Fruit fly (Drosophila melanogaster) whole organism, larva: ENCODE measurements around the gene CG17819.

Experiments
- noc ChIP-seq: fragments of 200-800 bp; sonication (Bioruptor generic); optimal IDR thresholded peaks from 3 replicates; lab custom pipeline; 2019; ENCODE audit warnings: missing biosample characterization, mild to moderate bottlenecking, missing genetic modification characterization, moderate library complexity

CG17819 gene

DNA sequence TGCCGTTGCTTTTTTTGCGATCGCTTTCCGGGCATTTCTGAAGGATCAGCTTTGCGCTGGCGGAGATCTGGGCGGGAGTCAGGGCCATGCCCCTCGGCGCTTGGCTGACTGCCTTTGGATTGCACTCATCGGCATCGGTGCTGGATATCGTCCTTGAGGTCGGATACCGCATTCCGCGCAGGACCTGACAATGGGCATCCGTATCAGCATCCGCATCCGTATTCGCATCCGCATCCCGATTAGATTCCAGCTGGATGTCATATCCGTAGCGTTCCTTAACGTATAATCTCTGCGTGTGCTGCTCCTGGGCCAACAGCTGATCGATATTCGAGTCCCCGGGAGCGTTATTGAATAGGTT, 29.9 kb downstream of the CG17819 start:
- no peak for TF ChIP-seq noc (tag; lab: Kevin White, UChicago)

DNA sequence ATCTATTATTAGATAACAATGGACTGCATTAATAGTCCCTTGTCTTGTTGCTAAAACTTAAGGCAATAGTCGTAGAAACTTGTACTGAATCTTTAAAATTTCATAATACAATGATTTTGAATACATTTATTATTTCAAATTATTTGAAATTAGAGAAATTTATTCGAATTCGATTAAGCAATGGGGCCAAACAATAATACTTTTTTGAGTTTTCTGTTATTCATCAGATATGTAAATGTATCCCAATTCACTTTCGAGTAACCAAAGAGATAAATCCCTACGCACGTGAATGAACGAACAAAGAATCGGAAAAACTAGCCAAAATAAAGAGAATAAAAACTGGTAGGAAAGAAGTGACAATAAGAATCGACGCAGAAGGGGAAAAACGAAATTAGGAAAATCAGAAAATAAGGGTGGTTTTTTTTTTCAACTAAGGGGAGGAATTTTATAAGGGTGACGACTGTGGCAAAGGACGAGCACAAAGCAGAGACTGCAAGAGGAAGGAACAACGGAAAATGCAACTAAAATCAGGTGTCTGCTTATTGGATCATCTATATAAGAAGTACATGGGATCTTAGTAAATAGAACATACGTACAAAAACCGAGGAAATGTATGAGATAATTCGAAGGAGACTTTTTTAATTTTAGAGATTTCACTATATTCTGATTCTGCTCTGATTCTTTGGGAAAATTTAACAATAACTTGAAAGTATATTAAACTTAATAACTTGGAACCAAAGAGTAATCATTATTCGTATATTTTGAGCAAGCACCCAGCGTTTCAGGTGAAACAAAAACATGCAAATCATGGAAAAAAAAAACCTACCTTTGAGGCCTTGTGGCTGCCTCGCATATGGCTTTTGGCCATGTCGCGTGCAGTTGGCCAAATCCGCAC, 30.5 kb downstream of the CG17819 start:
- TF ChIP-seq noc (tag; lab: Kevin White, UChicago), result no peak

DNA sequence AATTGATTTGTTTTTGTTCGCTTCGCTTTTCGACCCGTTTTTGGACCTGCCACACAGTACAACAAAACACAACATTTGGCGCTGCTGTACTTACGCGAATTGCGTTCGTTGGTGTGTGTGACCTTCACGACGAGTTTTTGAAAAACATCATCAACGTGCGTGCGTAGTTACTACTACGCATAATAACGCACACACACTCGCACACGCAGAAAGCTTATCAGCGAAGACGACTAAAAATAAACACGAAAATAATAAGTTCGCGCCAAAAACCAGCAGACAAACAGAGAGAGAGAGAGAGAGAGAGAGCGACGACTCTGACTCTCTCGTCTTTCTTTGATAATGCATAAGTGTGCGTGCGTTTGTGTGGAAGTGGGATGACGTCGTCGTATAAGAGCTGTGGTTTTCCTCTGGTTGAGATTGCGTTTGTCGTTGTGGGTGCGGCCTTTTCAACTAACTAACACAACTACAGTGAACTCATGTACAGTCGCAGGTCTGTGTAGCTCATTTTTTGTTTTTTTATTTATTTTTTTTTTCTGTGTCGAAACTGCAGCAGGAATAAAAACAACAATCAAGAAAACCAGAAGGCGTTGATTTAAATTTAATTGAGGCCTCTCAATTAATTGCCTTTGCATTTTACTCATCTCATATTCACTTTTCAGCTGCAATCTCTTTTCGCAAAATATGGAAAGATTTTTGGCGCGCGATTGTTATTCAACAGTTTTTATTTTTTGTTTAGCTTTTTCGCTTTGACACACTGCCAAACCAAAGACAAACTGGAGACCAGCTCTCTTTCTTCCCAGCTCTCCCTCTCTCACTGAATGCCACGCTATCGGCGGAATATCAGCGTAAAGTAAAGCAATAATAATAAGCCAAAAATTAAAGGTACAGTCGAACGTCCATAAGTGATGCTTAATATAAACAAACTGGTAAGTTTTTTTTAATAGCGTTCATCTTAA, 31.5 kb downstream of the CG17819 start:
- TF ChIP-seq noc (tag; lab: Kevin White, UChicago), result no peak

DNA sequence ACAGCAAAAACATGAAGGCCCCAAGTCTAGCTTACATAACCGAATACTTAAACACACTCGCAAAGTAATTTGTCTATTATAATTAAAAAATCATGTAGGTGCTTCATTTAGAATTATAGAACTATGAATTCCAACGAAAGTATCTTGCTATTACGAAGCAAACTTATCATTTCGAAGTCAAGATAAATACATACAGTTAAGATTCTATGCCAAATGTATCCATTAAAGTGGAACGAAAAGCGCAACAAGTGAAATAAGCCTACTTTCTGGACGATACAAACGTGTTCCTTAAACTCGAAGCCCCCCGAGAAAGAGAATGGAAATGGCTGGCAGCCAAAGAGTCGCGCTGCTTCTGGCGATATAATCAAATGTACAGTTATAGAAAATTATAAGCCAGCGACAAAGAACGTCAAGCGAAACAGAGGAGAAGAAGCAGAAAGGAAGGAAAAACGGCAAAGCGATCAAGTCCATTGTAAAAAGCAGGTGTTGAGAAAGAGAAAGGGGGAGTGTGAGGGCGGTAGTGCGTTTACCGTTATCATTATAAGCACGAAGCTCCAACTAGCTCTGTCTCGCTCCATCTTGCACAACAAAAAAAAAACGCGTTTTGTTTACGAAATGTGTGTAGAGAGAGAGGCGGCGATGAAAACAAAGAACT, 32.6 kb downstream of the CG17819 start:
- TF ChIP-seq noc (tag; lab: Kevin White, UChicago), result peak; percentile 23

DNA sequence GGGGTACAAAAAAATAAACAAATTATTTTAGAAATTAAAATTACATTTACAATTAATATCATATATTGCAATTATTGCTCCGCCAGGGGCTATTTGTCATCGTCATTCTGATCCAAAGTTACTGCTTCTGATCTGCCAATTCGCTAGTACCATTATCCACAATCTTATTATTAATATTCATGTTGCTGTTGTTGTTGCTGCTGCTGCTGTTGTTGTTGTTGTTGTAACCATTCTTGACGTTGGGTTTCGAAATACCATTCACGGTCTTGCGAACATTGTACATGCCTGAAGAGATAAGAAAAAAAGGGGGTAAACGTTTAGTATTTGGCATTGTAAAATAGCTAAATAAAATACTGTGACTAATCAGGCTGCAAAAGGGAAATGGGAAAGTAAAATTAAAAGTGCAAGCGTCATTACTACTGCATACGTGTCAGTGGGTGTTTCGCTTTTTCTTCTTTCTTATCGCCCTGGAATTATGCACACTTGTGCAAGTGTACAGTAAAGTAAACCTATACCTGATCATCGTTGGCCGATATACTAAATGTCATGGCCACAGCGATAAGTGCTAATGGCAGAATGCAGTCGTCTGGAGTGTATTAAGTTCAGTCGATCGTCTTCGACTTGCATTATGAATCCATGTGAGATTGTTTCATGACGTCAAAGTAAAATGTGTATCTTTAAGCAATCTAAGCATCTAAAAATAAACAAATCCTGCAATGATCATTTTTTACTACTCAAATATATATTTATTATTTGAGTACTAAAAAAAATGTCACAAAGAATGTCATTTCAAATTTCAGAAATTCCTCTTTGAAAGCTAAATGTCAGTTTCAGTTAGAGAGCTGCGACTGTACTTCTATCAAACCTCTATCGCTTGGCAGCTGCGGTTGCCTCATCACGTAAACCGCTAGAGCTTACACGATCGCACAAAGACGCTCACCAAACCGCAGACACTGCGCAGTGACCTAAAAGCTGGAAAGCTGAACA, 33.5 kb downstream of the CG17819 start:
- TF ChIP-seq noc (tag; lab: Kevin White, UChicago), result no peak

DNA sequence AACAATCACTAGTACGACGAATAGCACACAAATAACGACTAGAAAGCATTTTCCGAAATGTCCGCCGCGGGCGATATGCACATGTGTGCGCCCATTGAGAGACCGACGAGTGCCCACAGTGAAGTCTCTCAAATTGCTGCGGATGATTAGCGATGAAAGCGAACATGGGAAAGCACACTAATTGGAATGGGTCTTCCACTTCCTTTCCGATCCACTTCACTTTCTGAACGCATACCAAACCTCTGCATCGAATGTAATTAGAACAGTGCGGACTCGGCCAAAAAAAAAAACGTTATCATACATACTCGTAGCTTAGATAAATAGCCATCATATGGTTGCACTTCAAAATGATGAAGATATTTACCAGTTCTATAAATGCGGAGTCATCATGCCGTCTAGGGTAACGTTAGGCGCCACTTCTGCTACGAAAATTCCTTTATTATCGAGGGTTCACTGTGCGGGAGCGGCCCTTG, 35.3 kb downstream of the CG17819 start:
- no peak for TF ChIP-seq noc (tag; lab: Kevin White, UChicago)

DNA sequence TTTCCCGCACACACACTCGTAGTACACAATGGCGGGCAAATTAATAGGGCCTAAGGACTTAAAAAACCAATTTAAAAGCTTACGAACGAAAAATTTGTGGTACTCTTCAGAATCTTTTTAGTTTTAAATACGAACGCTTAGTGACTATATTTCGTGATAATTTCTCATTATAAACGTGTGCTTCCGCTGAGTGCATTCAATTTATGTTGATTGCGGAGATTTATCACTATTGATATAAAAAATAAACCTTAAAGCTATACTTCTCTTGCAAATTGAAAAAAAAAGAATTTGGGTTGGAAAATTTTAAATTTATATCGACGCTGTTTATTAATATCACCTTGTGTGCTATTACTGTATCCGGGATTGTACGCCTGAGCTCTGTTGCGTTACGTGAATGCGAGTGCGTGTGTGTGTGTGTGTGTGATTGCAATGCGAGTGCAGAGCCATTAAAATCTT, 36.3 kb downstream of the CG17819 start:
- TF ChIP-seq noc (tag; lab: Kevin White, UChicago), result peak; percentile 52

DNA sequence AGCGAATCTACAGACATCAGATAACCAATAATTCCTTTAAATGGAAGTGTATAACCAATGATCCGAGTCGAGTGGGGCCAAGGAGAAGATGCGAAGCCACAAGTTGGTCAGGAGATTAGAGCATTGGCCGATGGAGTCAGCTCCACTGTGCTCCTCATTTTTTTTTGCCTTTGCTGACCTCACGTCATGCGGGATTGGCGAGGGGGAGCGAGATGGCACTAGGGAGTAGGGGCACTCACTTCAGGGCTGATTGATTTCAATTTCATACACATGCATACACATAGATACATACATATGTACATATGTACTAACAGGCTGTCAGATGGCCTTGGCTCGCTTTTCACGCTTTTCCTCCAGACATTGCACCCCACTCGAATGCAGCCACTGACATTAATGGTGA, 37.1 kb downstream of the CG17819 start:
- TF ChIP-seq noc (tag; lab: Kevin White, UChicago), result no peak

DNA sequence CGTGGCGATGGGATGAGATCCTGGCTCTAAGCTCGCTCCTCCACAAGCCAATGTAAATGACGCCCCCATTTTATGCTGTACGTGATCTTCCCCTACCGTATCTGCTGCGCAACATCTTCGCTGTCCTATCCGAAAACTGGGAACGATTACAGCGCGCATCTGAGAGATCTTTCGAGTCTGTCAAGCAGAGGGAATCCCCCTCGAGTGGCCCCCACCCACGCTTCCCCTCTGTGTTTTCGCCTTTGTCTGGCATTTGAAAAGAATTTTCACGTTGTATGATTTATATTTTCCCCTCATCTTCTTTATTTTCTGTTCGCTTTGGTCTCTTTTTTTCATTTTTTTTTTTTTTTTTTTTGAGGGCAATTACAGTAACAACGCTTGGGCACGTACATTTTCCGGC, 37.9 kb downstream of the CG17819 start:
- no peak for TF ChIP-seq noc (tag; lab: Kevin White, UChicago)

DNA sequence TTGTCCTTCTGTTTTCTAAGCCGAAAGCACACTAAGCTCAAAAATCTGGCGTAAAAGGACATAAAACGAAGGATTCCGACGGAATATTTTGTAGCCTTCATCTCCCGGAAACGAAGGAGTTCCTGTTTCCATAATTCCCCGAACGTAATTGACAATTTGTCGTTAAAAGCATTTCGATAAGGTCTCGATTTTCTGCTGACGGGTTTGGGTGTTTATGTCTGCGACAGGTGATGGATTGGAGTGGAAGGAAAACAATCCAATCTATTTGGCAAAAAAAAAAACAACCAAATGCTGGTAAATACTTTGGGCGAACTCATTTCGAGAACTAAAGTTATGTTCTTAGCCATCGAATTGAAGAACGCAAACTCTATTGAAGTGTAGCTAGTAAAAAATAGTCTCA, 38.8 kb downstream of the CG17819 start, which contains the start of gene Gr93d:
Gr93d (minus strand) TSS at position 101 of the 400 bp plus-strand sequence.
- no peak for TF ChIP-seq noc (tag; lab: Kevin White, UChicago)

DNA sequence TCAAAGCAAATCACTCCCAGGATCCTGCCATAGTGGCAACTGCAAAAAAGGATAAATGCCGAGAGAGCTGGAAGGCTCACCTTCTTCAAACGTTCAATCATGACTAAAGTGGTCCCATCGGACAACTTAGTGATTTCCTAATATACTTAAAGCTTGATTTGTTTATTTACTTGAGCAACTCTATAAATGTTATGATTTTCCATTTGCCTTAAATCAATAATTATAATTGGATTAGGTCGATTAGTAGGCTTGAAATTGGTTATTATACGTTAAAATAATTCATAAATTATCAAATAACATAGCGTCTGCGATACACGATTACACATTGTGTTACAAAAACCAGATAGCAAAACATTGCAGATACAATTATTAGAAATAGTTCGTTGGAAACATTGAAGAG, 40.2 kb downstream of the CG17819 start, which contains the start of gene Gr93c:
Gr93c (minus strand) TSS at position 101 of the 400 bp plus-strand sequence.
- TF ChIP-seq noc (tag; lab: Kevin White, UChicago), result no peak

DNA sequence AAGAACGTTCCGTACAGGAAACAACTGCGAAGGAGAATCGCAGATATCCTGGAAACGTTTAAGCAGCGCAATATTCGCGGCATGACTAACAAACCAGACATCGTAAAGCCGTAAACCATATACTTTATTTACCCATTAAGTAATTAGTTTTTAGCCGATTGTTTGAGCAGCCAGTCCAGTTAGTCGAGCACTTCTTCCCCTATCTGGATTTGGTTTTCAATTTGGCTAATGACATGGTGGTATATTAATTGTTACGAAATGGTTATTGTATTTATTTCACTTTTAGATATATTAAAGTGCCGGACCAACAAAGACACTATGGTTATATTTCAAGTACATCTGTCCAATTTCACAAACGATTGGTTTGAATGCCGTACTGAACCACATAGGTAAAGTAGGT, 41.7 kb downstream of the CG17819 start, which contains the start of gene Gr93b:
Gr93b (minus strand) TSS at position 101 of the 400 bp plus-strand sequence.
- TF ChIP-seq noc (tag; lab: Kevin White, UChicago), result no peak

DNA sequence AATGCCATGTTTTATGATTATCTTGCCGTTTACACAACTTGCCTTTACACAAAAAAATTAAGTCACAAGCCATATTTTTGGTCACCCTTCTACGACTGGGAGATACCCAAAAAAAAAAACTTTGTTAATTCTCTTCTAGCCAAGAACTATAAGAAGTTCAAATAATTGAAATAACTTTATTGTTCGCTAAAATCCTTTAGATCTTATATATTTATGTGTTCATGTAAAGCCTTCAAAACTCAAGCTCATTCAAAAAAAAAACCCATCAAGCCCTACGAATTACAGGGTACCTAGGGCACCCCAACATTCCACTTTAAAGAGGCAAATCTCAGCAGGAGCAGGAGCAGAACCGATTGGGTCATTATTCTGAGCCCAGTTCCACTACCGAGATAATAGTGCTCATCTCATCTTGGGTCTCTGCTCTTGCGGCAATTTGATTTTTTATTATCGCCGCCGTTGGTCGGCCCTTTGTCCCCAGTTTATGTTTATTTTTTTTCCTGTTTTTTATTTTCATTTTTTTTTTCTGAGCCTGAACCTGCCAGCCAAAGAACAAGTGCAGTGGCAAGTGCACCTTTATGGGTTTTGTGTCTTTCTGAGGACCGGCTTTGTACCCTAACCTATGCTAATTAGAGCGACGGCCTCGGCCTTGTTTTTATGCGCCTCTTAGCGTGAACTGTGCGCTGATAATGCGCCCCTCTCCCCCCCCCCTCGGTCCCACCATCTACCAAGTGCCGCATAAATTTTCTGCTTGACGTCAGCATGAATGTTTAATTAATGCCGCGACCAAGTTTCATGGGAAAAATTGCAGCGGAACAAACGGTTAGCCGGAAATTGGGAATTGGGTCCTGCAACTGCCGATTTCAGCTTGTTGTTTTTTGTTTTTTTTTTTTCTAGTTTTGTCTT, 43.6 kb downstream of the CG17819 start:
- no peak for TF ChIP-seq noc (tag; lab: Kevin White, UChicago)
